Worm (Caenorhabditis elegans) whole organism, L1 larva: ENCODE results near the gene F17C11.2.

ENCODE experiments used
- aha-1 ChIP-seq: fragments of 150-350 bp; optimal IDR thresholded peaks from 2 replicates; lab custom pipeline; 2014; ENCODE audit warnings: missing biosample characterization, missing genetic modification characterization
- blmp-1 ChIP-seq: fragments of 150-350 bp; optimal IDR thresholded peaks from 2 replicates; lab custom pipeline; 2014; ENCODE audit warnings: missing biosample characterization, missing genetic modification characterization
- ceh-88 ChIP-seq: fragments of 200-800 bp; sonication (Bioruptor generic); IDR thresholded peaks from 2 replicates; pipeline ENCODE4 v1.3.6; 2022; ENCODE audit warnings: missing genetic modification characterization, missing compliant biosample characterization
- ces-1 ChIP-seq: fragments of 150-350 bp; optimal IDR thresholded peaks from 2 replicates; lab custom pipeline; 2014; ENCODE audit warnings: missing biosample characterization, missing genetic modification reagents, missing genetic modification characterization
- fkh-8 ChIP-seq: sonication (generic microtip); optimal IDR thresholded peaks from 2 replicates; lab custom pipeline; 2016; ENCODE audit warnings: mild to moderate bottlenecking, missing genetic modification characterization, missing compliant biosample characterization
- fos-1 ChIP-seq: fragments of 150-350 bp; optimal IDR thresholded peaks from 2 replicates; lab custom pipeline; 2014; ENCODE audit warnings: missing biosample characterization, missing genetic modification characterization
- lin-13 ChIP-seq: fragments of 150-350 bp; optimal IDR thresholded peaks from 2 replicates; lab custom pipeline; 2014; ENCODE audit warnings: missing biosample characterization, missing genetic modification reagents, missing genetic modification characterization
- lin-15B ChIP-seq: fragments of 150-350 bp; sonication (generic microtip); optimal IDR thresholded peaks from 3 replicates; lab custom pipeline; 2014; ENCODE audit warnings: missing biosample characterization, missing genetic modification characterization
- lin-39 ChIP-seq: fragments of 150-350 bp; optimal IDR thresholded peaks from 2 replicates; lab custom pipeline; 2014; ENCODE audit warnings: missing biosample characterization, missing genetic modification reagents, missing genetic modification characterization
- nhr-76 ChIP-seq: sonication (generic microtip); optimal IDR thresholded peaks from 2 replicates; lab custom pipeline; 2017; ENCODE audit warnings: missing biosample characterization, missing genetic modification characterization
- nhr-90 ChIP-seq: sonication (generic microtip); optimal IDR thresholded peaks from 2 replicates; lab custom pipeline; 2016; ENCODE audit warnings: mild to moderate bottlenecking, missing genetic modification characterization, missing compliant biosample characterization; ENCODE audit not compliant: poor library complexity
- skn-1 ChIP-seq: fragments of 150-350 bp; optimal IDR thresholded peaks from 2 replicates; lab custom pipeline; 2014; ENCODE audit warnings: missing biosample characterization, missing genetic modification characterization
- tbx-2 ChIP-seq: sonication (generic microtip); optimal IDR thresholded peaks from 2 replicates; lab custom pipeline; 2016; ENCODE audit warnings: missing genetic modification characterization, missing compliant biosample characterization
- unc-62 ChIP-seq: fragments of 150-350 bp; optimal IDR thresholded peaks from 2 replicates; lab custom pipeline; 2014; ENCODE audit warnings: missing biosample characterization, missing genetic modification reagents, missing genetic modification characterization

DNA sequence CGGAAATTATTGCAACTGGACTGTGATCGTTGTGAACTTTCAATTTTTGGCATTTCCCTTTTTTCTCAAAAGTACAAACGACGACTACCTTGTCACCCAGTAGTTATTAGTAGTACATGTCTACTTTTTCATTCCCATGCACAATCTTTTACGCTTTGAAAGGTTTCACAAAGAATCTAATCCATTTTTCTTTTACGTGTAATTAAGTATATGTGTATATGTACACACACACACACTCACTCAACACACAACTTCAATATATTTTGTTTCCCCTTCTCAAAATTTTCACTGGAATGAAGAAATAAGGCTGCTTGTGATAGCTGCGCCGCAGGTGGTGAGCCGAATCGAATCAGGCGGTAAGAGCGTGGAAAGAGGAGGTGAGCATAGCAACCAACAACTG is 23.3 kb upstream of the F17C11.2 start, which contains the start of gene F58B4.6:
- TF ChIP-seq blmp-1 (no peak), lin-13 (GFP tag; lab: Kevin White, UChicago) (no peak), nhr-76 (tag; lab: Kevin White, UChicago) (no peak), nhr-90 (tag; lab: Kevin White, UChicago) (no peak), ceh-88 (GFP tag; lab: Robert Waterston, UW) (no peak), ces-1 (GFP tag; lab: Kevin White, UChicago) (no peak), unc-62 (no peak), aha-1 (no peak), lin-39 (tag; lab: Kevin White, UChicago) (no peak), lin-15B (tag; lab: Kevin White, UChicago) (no peak), fkh-8 (tag; lab: Kevin White, UChicago) (peak; percentile 71), fos-1 (no peak), skn-1 (tag; lab: Kevin White, UChicago) (no peak), tbx-2 (no peak)
